Worm (Caenorhabditis elegans) whole organism, early embryonic: Measurements from ENCODE around the gene F47E1.2.
A peak's percentile ranks its signal among the peaks of the same experiment; 100 is the strongest.
"Not testable (repeated sequence)": the region's sequence is repeated elsewhere in the genome, so short reads cannot be mapped to it uniquely, and the experiment has no call there.

Experiments used
- pes-1 ChIP-seq: fragments of 200-800 bp; sonication (Bioruptor generic); IDR thresholded peaks from 2 replicates; pipeline ENCODE4 v1.3.6; 2022; ENCODE audit warnings: missing genetic modification reagents, missing genetic modification characterization, missing compliant biosample characterization
- tbx-11 ChIP-seq: fragments of 200-800 bp; sonication (Bioruptor generic); IDR thresholded peaks from 2 replicates; pipeline ENCODE4 v1.3.6; 2022; ENCODE audit warnings: missing genetic modification characterization, missing compliant biosample characterization
- tra-4 ChIP-seq: sonication (generic microtip); optimal IDR thresholded peaks from 2 replicates; lab custom pipeline; 2017; ENCODE audit warnings: missing genetic modification characterization, missing compliant biosample characterization

ce11 chrX:9090562-9090961, 33.1 kb downstream of the F47E1.2 start:
- not testable (repeated sequence) for TF ChIP-seq tra-4 (tag; lab: Kevin White, UChicago); tbx-11
- TF ChIP-seq pes-1 (GFP tag; lab: Robert Waterston, UW) = peak; percentile 55
